Fruit fly (Drosophila melanogaster): ENCODE results near the gene CG42259.

- TF ChIP-seq CG15710 (tag; optimal IDR thresholded peaks at IDR 0.05) (no peak), CG12605 (GFP tag; IDR thresholded peaks at IDR 0.05) (no peak), rn (GFP tag; IDR thresholded peaks at IDR 0.05) (no peak), CG32121 (GFP tag; IDR thresholded peaks at IDR 0.05) (no peak), Pif1B (GFP tag; optimal IDR thresholded peaks at IDR 0.05) (no peak), CG8159 (tag; optimal IDR thresholded peaks at IDR 0.05) (no peak), EcR (GFP tag; optimal IDR thresholded peaks at IDR 0.05) (no peak)
Observed at dm6 chrX:1006182-1006581, 39.8 kb upstream of the CG42259 start.

Data from whole organism, pupa.